Fruit fly (Drosophila melanogaster): ENCODE measurements around the gene vn.

vn gene

DNA sequence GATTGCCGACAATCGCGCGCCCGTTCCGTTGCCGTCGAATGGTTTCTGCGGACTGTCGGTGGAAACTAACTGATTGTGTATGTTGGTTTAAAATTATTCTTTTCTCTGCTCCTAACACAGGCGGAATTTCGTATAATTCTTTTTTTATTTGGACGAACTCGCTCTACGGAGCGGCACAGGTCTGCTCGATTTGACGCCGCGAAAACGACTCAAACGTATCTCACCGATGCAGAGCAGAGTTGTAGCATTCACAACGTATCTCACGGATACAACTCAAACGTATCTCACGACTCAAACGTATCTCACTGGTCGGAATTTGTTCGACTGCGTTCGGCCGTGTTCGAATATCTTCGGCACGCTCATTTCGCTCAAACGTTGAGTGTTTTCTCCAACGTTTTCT, at the start of gene vn:
vn (minus strand) TSS at position 199 of the 400 bp plus-strand sequence.
- TF ChIP-seq CG32532 (GFP tag; IDR thresholded peaks at IDR 0.05) = 0 out of 2 replicates have a peak, but pooled peaks have one; percentile 30
- 0 out of 3 replicates have a peak, but pooled peaks have one; percentile 17 for TF ChIP-seq CG7963 (GFP tag; IDR thresholded peaks at IDR 0.05; ENCODE audit: partially characterized antibody)
- TF ChIP-seq Deaf1 (tag; optimal IDR thresholded peaks at IDR 0.05) = peak; percentile 97
- TF ChIP-seq ap (GFP tag; IDR thresholded peaks at IDR 0.05) = no peak
- TF ChIP-seq CG17829 (tag; optimal IDR thresholded peaks at IDR 0.05) = peak; percentile 26
- TF ChIP-seq unc-4 (GFP tag; IDR thresholded peaks at IDR 0.05; ENCODE audit: partially characterized antibody) = 0 out of 2 replicates have a peak, but pooled peaks have one; percentile 25
- TF ChIP-seq ato (GFP tag; IDR thresholded peaks at IDR 0.05; ENCODE audit: partially characterized antibody) = peak; percentile 40; the same call in 1 of the 2 replicates
- peak; percentile 53 for TF ChIP-seq Drgx (GFP tag; IDR thresholded peaks at IDR 0.05)
- TF ChIP-seq zfh1 (GFP tag; IDR thresholded peaks at IDR 0.05) = 0 out of 3 replicates have a peak, but pooled peaks have one; percentile 28
- TF ChIP-seq CG3281 (GFP tag; optimal IDR thresholded peaks at IDR 0.05) = no peak
- TF ChIP-seq Nf-YB (GFP tag; optimal IDR thresholded peaks at IDR 0.05) = peak; percentile 90
- no peak for TF ChIP-seq CG30431 (GFP tag; optimal IDR thresholded peaks at IDR 0.05)
- no peak for TF ChIP-seq CG6254 (GFP tag; optimal IDR thresholded peaks at IDR 0.05)
- TF ChIP-seq CG34224 (GFP tag; IDR thresholded peaks at IDR 0.05; ENCODE audit: partially characterized antibody) = peak; percentile 61
- TF ChIP-seq Jarid2 (GFP tag; optimal IDR thresholded peaks at IDR 0.05) = peak; percentile 96
- TF ChIP-seq pros (GFP tag; optimal IDR thresholded peaks at IDR 0.05) = peak; percentile 34
- TF ChIP-seq Adf1 (GFP tag; IDR thresholded peaks at IDR 0.05) = peak; percentile 51; the same call in 1 of the 2 replicates
- no peak for TF ChIP-seq gce (GFP tag; IDR thresholded peaks at IDR 0.05)
- TF ChIP-seq Nf-YA (GFP tag; IDR thresholded peaks at IDR 0.05) = 0 out of 2 replicates have a peak, but pooled peaks have one; percentile 6
- TF ChIP-seq sob (GFP tag; IDR thresholded peaks at IDR 0.05) = peak; percentile 25; the same call in 1 of the 2 replicates
- no peak for TF ChIP-seq B-H2 (GFP tag; optimal IDR thresholded peaks at IDR 0.05)
- peak; percentile 43 for TF ChIP-seq D19A (tag; optimal IDR thresholded peaks at IDR 0.05)
- peak; percentile 100 for TF ChIP-seq z (GFP tag; IDR thresholded peaks at IDR 0.05)
- peak; percentile 76; the same call in 2 of the 3 replicates for TF ChIP-seq Opbp (GFP tag; IDR thresholded peaks at IDR 0.05; ENCODE audit: partially characterized antibody)
- TF ChIP-seq chinmo (GFP tag; IDR thresholded peaks at IDR 0.05; ENCODE audit: partially characterized antibody) = peak; percentile 88; the same call in 3 of the 4 replicates
- TF ChIP-seq CG31388 (GFP tag; optimal IDR thresholded peaks at IDR 0.05) = no peak
- TF ChIP-seq PHDP (tag; optimal IDR thresholded peaks at IDR 0.05) = peak; percentile 39
- TF ChIP-seq chm (GFP tag; IDR thresholded peaks at IDR 0.05) = peak; percentile 78
- TF ChIP-seq her (GFP tag; optimal IDR thresholded peaks at IDR 0.05) = peak; percentile 10
- peak; percentile 57; the same call in 2 of the 3 replicates for TF ChIP-seq zen2 (GFP tag; IDR thresholded peaks at IDR 0.05; ENCODE audit: partially characterized antibody)
- peak; percentile 50; the same call in 1 of the 2 replicates for TF ChIP-seq amos (GFP tag; IDR thresholded peaks at IDR 0.05; ENCODE audit: partially characterized antibody)
- no peak for TF ChIP-seq nmo (GFP tag; optimal IDR thresholded peaks at IDR 0.05)
- peak; percentile 38 for TF ChIP-seq CG7745 (tag; optimal IDR thresholded peaks at IDR 0.05)
- no peak for TF ChIP-seq ssp (GFP tag; IDR thresholded peaks at IDR 0.05)
- TF ChIP-seq CG6791 (GFP tag; IDR thresholded peaks at IDR 0.05; ENCODE audit: partially characterized antibody) = peak; percentile 69; the same call in 2 of the 3 replicates
- TF ChIP-seq CG1792 (GFP tag; optimal IDR thresholded peaks at IDR 0.05) = no peak
- TF ChIP-seq CG16863 (GFP tag; optimal IDR thresholded peaks at IDR 0.05) = peak; percentile 3
- no peak for TF ChIP-seq CG8290 (GFP tag; optimal IDR thresholded peaks at IDR 0.05)
- peak in 1 of 2 experiments; percentile 52 for TF ChIP-seq CG8290 (tag; optimal IDR thresholded peaks at IDR 0.05)
- 0 out of 2 replicates have a peak, but pooled peaks have one; percentile 14 for TF ChIP-seq sim (GFP tag; IDR thresholded peaks at IDR 0.05)
- TF ChIP-seq CG10543 (GFP tag; optimal IDR thresholded peaks at IDR 0.05) = peak; percentile 54
- TF ChIP-seq CG10267 (tag; optimal IDR thresholded peaks at IDR 0.05) = no peak
- peak; percentile 14 for TF ChIP-seq CG2712 (tag; optimal IDR thresholded peaks at IDR 0.05)
- TF ChIP-seq CG11504 (tag; optimal IDR thresholded peaks at IDR 0.05) = peak; percentile 65
- TF ChIP-seq sd (tag; optimal IDR thresholded peaks at IDR 0.05) = peak; percentile 79
- peak; percentile 76 for TF ChIP-seq Bgb (GFP tag; IDR thresholded peaks at IDR 0.05; ENCODE audit: partially characterized antibody)
- TF ChIP-seq CG13775 (GFP tag; optimal IDR thresholded peaks at IDR 0.05) = peak; percentile 3
- TF ChIP-seq HLH4C (GFP tag; IDR thresholded peaks at IDR 0.05; ENCODE audit: partially characterized antibody) = peak; percentile 52; the same call in 1 of the 3 replicates

All from whole organism, embryonic.